Worm (Caenorhabditis elegans) whole organism, L4/young adult: ENCODE data around the gene chl-1.
"Not testable (repeated sequence)": the region's sequence is repeated elsewhere in the genome, so short reads cannot be mapped to it uniquely, and the experiment has no call there.

Experiments used
- W03F9.2 ChIP-seq: fragments of 150-350 bp; optimal IDR thresholded peaks from 2 replicates; lab custom pipeline; 2014; ENCODE audit warnings: missing biosample characterization, missing genetic modification characterization
- dao-5 ChIP-seq: sonication (generic microtip); optimal IDR thresholded peaks from 2 replicates; lab custom pipeline; 2016; ENCODE audit warnings: missing genotype, missing genetic modification characterization, moderate library complexity, missing compliant biosample characterization

- TF ChIP-seq W03F9.2: peak; percentile 15
- TF ChIP-seq dao-5: not testable (repeated sequence)
Measured at ce11 chrIII:10435938-10436842, 31.1 kb upstream of the chl-1 start, which contains the start of the genes smrd-1 and enu-3.1.
